Comparison of ENCODE assay signal across 2 fruit fly cellular contexts in the genomic region with DNA sequence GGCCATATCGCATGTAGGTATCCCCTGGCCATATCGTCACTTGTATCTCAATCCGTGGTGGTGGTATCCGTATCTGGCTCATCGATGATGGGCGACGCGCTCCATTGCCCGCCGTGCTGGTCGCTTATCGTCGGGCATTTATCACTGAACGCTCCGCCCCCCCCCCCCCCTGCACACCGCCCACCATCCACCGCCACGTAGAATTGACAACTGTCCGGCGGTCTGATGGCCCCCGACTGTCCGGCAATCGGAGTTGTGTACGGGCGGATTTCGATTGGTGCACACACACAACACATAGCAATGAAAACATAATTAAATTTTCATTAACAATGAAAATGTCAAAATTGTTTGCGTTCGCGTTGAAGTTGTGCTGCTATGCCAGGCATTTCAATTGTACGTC.
TF ChIP-seq lines count a peak whose summit lies in the region.

No protein-coding gene starts in this region.

- TF ChIP-seq CTCF in whole organism, embryonic (GFP tag; optimal IDR thresholded peaks at IDR 0.05; lab: Kevin White, UChicago) = no peak

TF ChIP-seq in whole organism, embryonic, 481 proteins besides CTCF, POLR2A, EP300 and RAD21 (continues in another document):
- no peak for TF ChIP-seq corto (GFP tag; optimal IDR thresholded peaks at IDR 0.05; lab: Kevin White, UChicago)
- TF ChIP-seq grn (GFP tag; optimal IDR thresholded peaks at IDR 0.05; lab: Kevin White, UChicago) = peak; percentile 91
- TF ChIP-seq CG2875 (GFP tag; optimal IDR thresholded peaks at IDR 0.05; lab: Kevin White, UChicago) = no peak
- peak; percentile 70; the same call in 1 of the 2 replicates for TF ChIP-seq GATAe (GFP tag; conservative IDR thresholded peaks at IDR 0.05; lab: Robert Waterston, UW)
- TF ChIP-seq nerfin-1 (tag; optimal IDR thresholded peaks at IDR 0.05; lab: Kevin White, UChicago) = no peak
- TF ChIP-seq CG4282 (GFP tag; optimal IDR thresholded peaks at IDR 0.05; lab: Kevin White, UChicago) = no peak
- no peak for TF ChIP-seq D19A (tag; optimal IDR thresholded peaks at IDR 0.05; lab: Kevin White, UChicago)
- TF ChIP-seq CG14860 (GFP tag; IDR thresholded peaks at IDR 0.05; lab: Robert Waterston, UW; ENCODE audit: partially characterized antibody) = no peak
- no peak for TF ChIP-seq HmgD (GFP tag; optimal IDR thresholded peaks at IDR 0.05; lab: Kevin White, UChicago)
- no peak for TF ChIP-seq CG1647 (GFP tag; optimal IDR thresholded peaks at IDR 0.05; lab: Kevin White, UChicago)
- TF ChIP-seq chinmo (GFP tag; IDR thresholded peaks at IDR 0.05; lab: Robert Waterston, UW; ENCODE audit: partially characterized antibody) = 0 out of 4 replicates have a peak, but pooled peaks have one; percentile 11
- TF ChIP-seq lab (GFP tag; optimal IDR thresholded peaks at IDR 0.05; lab: Kevin White, UChicago) = peak; percentile 69
- TF ChIP-seq CG6175 (GFP tag; IDR thresholded peaks at IDR 0.05; lab: Robert Waterston, UW) = no peak
- no peak for TF ChIP-seq dimm (GFP tag; IDR thresholded peaks at IDR 0.05; lab: Robert Waterston, UW)
- TF ChIP-seq CG2199 (GFP tag; IDR thresholded peaks at IDR 0.05; lab: Robert Waterston, UW) = peak; percentile 80; the same call in 2 of the 3 replicates
- no peak for TF ChIP-seq ato (GFP tag; IDR thresholded peaks at IDR 0.05; lab: Robert Waterston, UW; ENCODE audit: partially characterized antibody)
- no peak for TF ChIP-seq CG2120 (GFP tag; optimal IDR thresholded peaks at IDR 0.05; lab: Kevin White, UChicago)
- no peak for TF ChIP-seq CG2116 (GFP tag; optimal IDR thresholded peaks at IDR 0.05; lab: Kevin White, UChicago)
- TF ChIP-seq vvl (GFP tag; IDR thresholded peaks at IDR 0.05; lab: Robert Waterston, UW) = 0 out of 2 replicates have a peak, but pooled peaks have one; percentile 18
- no peak for TF ChIP-seq Oaz (GFP tag; IDR thresholded peaks at IDR 0.05; lab: Robert Waterston, UW)
- no peak for TF ChIP-seq gsb-n (tag; optimal IDR thresholded peaks at IDR 0.05; lab: Kevin White, UChicago)
- peak; percentile 63 for TF ChIP-seq sug (tag; optimal IDR thresholded peaks at IDR 0.05; lab: Kevin White, UChicago)
- no peak for TF ChIP-seq btn (GFP tag; optimal IDR thresholded peaks at IDR 0.05; lab: Kevin White, UChicago)
- no peak for TF ChIP-seq slp2 (GFP tag; optimal IDR thresholded peaks at IDR 0.05; lab: Kevin White, UChicago)
- TF ChIP-seq nerfin-2 (GFP tag; IDR thresholded peaks at IDR 0.05; lab: Robert Waterston, UW; ENCODE audit: partially characterized antibody) = no peak
- TF ChIP-seq sens (GFP tag; lab: Kevin White, UChicago) = no peak
- TF ChIP-seq ci (GFP tag; IDR thresholded peaks at IDR 0.05; lab: Robert Waterston, UW) = peak; percentile 27; the same call in 2 of the 3 replicates
- TF ChIP-seq seq (GFP tag; IDR thresholded peaks at IDR 0.05; lab: Robert Waterston, UW) = no peak
- TF ChIP-seq sc (optimal IDR thresholded peaks at IDR 0.05; lab: Kevin White, UChicago) = no peak
- no peak for TF ChIP-seq sc (GFP tag; optimal IDR thresholded peaks at IDR 0.05; lab: Kevin White, UChicago)
- no peak for TF ChIP-seq wdn (GFP tag; IDR thresholded peaks at IDR 0.05; lab: Robert Waterston, UW)
- TF ChIP-seq CG11560 (tag; IDR thresholded peaks at IDR 0.05; lab: Robert Waterston, UW) = no peak
- TF ChIP-seq HLHmδ (GFP tag; optimal IDR thresholded peaks at IDR 0.05; lab: Kevin White, UChicago) = no peak
- no peak for TF ChIP-seq NfI (GFP tag; optimal IDR thresholded peaks at IDR 0.05; lab: Kevin White, UChicago)
- no peak for TF ChIP-seq pan (optimal IDR thresholded peaks at IDR 0.05; lab: Kevin White, UChicago)
- TF ChIP-seq pan (GFP tag; optimal IDR thresholded peaks at IDR 0.05 in 1 of 2, IDR thresholded peaks at IDR 0.05 in 1 of 2) = peak in 1 of 2 experiments; percentile 33
- TF ChIP-seq CG10543 (GFP tag; optimal IDR thresholded peaks at IDR 0.05; lab: Kevin White, UChicago) = peak; percentile 11
- peak; percentile 37 for TF ChIP-seq Nf-YC (tag; optimal IDR thresholded peaks at IDR 0.05; lab: Kevin White, UChicago)
- TF ChIP-seq Bteb2 (GFP tag; optimal IDR thresholded peaks at IDR 0.05; lab: Kevin White, UChicago) = no peak
- no peak for TF ChIP-seq row (GFP tag; IDR thresholded peaks at IDR 0.05; lab: Robert Waterston, UW)
- TF ChIP-seq exex (tag; optimal IDR thresholded peaks at IDR 0.05; lab: Kevin White, UChicago) = peak; percentile 65
- TF ChIP-seq sd (tag; optimal IDR thresholded peaks at IDR 0.05; lab: Kevin White, UChicago) = peak; percentile 60
- no peak for TF ChIP-seq CG5953 (GFP tag; IDR thresholded peaks at IDR 0.05; lab: Robert Waterston, UW)

TF ChIP-seq in whole organism, wandering third instar larva, 38 proteins besides CTCF, POLR2A, EP300 and RAD21:
- TF ChIP-seq Dfd (GFP tag; optimal IDR thresholded peaks at IDR 0.05; lab: Kevin White, UChicago) (peak; percentile 80), rgr (GFP tag; optimal IDR thresholded peaks at IDR 0.05; lab: Kevin White, UChicago) (no peak)
